Worm (Caenorhabditis elegans): Measurements from ENCODE around the gene C06A1.6.
A peak's percentile ranks its signal among the peaks of the same experiment; 100 is the strongest.

The C06A1.6 gene

DNA sequence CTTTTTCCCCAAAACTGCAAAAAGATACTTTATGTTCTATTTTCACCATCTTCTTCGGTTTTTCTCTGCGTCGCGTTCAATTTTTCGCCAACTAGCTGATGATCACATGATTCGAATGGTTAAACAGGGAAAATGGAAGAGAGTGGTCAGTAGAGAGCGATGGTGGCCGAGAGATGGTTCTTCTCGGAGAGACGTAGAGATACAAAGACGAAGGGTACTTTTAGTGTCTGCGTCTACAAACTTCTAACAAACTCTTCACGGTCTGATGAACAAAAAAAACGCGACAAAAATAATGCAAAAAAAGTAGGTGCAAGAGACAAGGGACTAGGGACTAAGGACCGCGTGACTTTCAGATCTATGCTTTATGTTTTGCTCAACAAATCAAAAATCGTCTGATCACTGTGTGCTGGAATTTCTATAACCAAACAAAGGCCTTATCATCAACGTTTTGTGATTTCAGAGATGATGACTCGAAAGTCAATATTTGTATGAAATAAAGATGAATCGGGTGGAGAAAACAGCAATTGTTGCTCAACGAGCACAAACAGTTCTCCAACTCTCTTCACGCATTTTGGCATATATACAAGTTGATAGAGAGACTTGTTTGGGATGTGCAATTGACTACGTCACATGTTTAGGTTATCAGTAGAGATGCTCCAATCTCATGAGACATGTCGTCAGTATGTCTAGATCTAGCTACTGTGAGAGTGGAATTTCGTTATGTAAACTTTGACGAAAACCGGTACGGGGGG is 12.3 kb downstream of the C06A1.6 start (continued):
- TF ChIP-seq lin-35 (GFP tag; optimal IDR thresholded peaks at IDR 0.05) (peak in 1 of 3 experiments; percentile 87), ccch-3 (GFP tag; optimal IDR thresholded peaks at IDR 0.05) (no peak), tlf-1 (GFP tag; optimal IDR thresholded peaks at IDR 0.05) (peak; percentile 68)

DNA sequence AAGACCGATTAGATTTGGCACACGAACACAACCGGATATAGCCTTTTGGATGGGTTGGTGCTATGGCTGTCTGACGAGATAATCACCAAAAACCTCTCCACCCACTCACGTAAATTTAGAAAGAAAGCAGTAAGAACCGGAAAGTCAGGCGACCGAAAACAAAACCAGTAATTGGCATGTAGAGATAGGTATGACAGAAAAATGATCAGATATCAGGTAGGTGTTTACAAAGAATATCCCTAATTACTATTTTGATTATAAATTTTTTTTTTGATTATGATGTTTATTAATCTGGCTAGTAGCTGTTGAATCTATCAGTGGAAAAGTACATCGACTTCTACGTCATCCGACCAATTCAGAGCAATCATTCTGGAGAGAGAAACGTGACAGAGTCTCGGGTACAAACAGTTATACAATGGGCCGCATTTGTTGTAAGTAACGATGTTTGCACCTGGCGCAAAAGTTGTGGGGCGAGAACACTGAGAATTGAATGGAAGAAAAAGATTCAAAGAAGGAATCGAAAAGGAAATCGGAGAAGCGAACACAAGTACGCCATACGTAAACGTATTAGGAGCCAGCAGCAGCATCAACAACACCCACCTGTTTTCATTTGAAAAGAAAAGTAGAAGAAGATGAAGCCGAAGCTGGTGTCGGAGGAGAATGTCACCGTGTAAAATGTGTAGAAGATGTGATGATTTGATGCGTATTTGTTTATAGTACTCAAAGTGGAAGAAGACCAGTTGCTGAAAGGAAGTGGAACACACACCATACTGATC is 13.4 kb downstream of the C06A1.6 start:
- TF ChIP-seq nfyb-1 (GFP tag; IDR thresholded peaks at IDR 0.05) (0 out of 2 replicates have a peak, but pooled peaks have one; percentile 42), ccch-3 (GFP tag; optimal IDR thresholded peaks at IDR 0.05) (no peak), snpc-1.1 (tag; optimal IDR thresholded peaks at IDR 0.05; ENCODE audit: insufficient read depth) (no peak), mcd-1 (GFP tag; IDR thresholded peaks at IDR 0.05) (no peak), F57C9.4 (tag; optimal IDR thresholded peaks at IDR 0.05) (no peak), aptf-2 (GFP tag; conservative IDR thresholded peaks at IDR 0.05) (no peak), lin-26 (GFP tag; IDR thresholded peaks at IDR 0.05) (0 out of 2 replicates have a peak, but pooled peaks have one; percentile 14), lag-1 (GFP tag; IDR thresholded peaks at IDR 0.05) (no peak), Y53G8AR.9 (GFP tag; conservative IDR thresholded peaks at IDR 0.05) (peak; percentile 60; the same call in 1 of the 2 replicates), chd-7 (tag; optimal IDR thresholded peaks at IDR 0.05) (peak; percentile 29), egl-18 (GFP tag; IDR thresholded peaks at IDR 0.05) (no peak), T26A5.8 (tag; optimal IDR thresholded peaks at IDR 0.05) (no peak), tbp1 (GFP tag; optimal IDR thresholded peaks at IDR 0.05) (no peak), ztf-26 (tag; optimal IDR thresholded peaks at IDR 0.05) (peak; percentile 8), K11D2.4 (GFP tag; IDR thresholded peaks at IDR 0.05) (no peak), ama-1 (optimal IDR thresholded peaks at IDR 0.05) (peak; percentile 42), ama-1 (GFP tag; optimal IDR thresholded peaks at IDR 0.05) (peak in 1 of 2 experiments; percentile 2), cebp-1 (GFP tag; IDR thresholded peaks at IDR 0.05) (no peak), cebp-1 (tag; optimal IDR thresholded peaks at IDR 0.05) (peak; percentile 10)

DNA sequence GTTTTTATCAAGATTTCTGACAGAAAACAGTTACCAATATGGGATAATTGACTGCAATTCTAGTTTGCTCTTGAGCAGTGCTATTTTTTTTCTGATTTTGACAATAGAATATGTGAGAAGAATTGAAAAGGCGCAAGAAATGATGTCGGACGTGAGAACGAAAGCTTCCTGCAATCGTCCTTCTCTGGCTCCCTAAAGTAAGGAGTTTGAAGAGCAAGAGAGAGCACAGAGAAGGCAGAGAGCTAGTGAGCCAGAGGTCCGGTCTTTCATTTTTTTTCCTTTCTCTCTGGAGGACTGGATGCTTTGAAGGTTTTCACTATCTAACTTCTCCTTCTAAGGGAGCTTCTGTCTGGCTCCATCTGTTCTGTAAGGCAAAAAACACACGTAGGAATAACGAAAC is 14.3 kb downstream of the C06A1.6 start:
- TF ChIP-seq cebp-1 (GFP tag; IDR thresholded peaks at IDR 0.05) = no peak
- TF ChIP-seq cebp-1 (tag; optimal IDR thresholded peaks at IDR 0.05) = peak; percentile 9
- no peak for TF ChIP-seq cebp-2 (GFP tag; IDR thresholded peaks at IDR 0.05)
- no peak for TF ChIP-seq lsl-1 (GFP tag; optimal IDR thresholded peaks at IDR 0.05)
- no peak for TF ChIP-seq B0261.1 (tag; optimal IDR thresholded peaks at IDR 0.05)
- peak; percentile 82 for TF ChIP-seq ama-1 (optimal IDR thresholded peaks at IDR 0.05)
- TF ChIP-seq ama-1 (GFP tag; optimal IDR thresholded peaks at IDR 0.05) = no peak
- TF ChIP-seq F57A8.1 (GFP tag; optimal IDR thresholded peaks at IDR 0.05) = no peak
- TF ChIP-seq zfh-2 (GFP tag; conservative IDR thresholded peaks at IDR 0.05) = peak; percentile 17; the same call in 1 of the 2 replicates
- no peak for TF ChIP-seq attf-5 (GFP tag; optimal IDR thresholded peaks at IDR 0.05)

DNA sequence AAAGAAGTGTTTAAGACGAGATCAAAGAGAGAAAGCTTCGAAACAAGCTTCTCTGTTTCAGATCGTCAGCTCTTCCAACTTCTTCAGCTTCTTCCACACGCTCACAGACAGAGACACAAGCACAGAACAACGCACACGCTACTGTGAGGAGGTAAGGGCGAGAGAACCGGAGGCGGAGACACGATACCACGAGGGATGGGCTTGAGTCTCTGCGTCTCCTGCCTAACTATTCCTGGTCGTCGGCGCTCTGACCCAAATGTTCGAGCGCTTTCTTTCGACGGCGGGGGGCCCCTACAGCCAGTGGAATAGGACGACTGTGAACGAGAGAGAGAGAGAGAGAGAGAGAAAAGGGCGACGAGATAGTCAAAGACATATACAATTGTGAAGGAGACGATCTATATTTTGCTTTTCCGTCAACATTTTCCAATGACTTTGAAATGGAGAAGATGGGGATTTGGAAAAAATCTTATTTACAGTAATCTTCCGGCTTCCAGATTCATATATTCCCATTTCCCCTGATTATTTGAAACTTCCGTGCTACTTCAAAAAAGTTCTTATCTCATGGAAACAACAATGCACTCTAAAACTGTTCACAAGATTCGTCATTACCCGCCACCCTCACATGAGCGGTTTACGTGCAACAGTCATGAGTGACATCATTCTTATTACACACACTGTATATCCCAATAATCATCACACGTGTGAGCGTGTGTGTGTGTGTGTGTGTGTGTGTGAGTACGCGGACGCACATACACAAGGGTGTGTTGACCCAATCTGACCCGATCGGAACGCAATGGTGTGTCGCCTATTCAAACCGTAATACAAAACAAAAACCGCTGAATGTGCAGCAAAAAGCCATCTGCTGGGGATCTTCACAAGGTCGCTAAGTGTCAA is 15.5 kb downstream of the C06A1.6 start:
- TF ChIP-seq madf-6 (GFP tag; IDR thresholded peaks at IDR 0.05) (no peak), D2030.7 (GFP tag; IDR thresholded peaks at IDR 0.05) (no peak), zfh-2 (GFP tag; conservative IDR thresholded peaks at IDR 0.05) (peak; percentile 98), ztf-28 (GFP tag; IDR thresholded peaks at IDR 0.05) (0 out of 2 replicates have a peak, but pooled peaks have one; percentile 17), hlh-26 (GFP tag; conservative IDR thresholded peaks at IDR 0.05) (no peak), hsf-1 (GFP tag; IDR thresholded peaks at IDR 0.05) (peak; percentile 92), unc-62 (GFP tag; optimal IDR thresholded peaks at IDR 0.05) (no peak), sea-2 (GFP tag; IDR thresholded peaks at IDR 0.05) (no peak; the same call in 1 of the 2 replicates), C06A6.2 (GFP tag; conservative IDR thresholded peaks at IDR 0.05) (peak; percentile 54; the same call in 1 of the 2 replicates), ztf-3 (GFP tag; optimal IDR thresholded peaks at IDR 0.05) (peak; percentile 32), F33H1.4 (GFP tag; IDR thresholded peaks at IDR 0.05) (0 out of 2 replicates have a peak, but pooled peaks have one; percentile 24), let-607 (tag; optimal IDR thresholded peaks at IDR 0.05) (peak in 1 of 2 experiments; percentile 36), F22D6.2 (tag; optimal IDR thresholded peaks at IDR 0.05) (no peak), let-526 (GFP tag; IDR thresholded peaks at IDR 0.05) (peak; percentile 88)

All from whole organism, young adult.